Fruit fly (Drosophila melanogaster): ENCODE data around the gene CG2225.

CG2225 gene

DNA sequence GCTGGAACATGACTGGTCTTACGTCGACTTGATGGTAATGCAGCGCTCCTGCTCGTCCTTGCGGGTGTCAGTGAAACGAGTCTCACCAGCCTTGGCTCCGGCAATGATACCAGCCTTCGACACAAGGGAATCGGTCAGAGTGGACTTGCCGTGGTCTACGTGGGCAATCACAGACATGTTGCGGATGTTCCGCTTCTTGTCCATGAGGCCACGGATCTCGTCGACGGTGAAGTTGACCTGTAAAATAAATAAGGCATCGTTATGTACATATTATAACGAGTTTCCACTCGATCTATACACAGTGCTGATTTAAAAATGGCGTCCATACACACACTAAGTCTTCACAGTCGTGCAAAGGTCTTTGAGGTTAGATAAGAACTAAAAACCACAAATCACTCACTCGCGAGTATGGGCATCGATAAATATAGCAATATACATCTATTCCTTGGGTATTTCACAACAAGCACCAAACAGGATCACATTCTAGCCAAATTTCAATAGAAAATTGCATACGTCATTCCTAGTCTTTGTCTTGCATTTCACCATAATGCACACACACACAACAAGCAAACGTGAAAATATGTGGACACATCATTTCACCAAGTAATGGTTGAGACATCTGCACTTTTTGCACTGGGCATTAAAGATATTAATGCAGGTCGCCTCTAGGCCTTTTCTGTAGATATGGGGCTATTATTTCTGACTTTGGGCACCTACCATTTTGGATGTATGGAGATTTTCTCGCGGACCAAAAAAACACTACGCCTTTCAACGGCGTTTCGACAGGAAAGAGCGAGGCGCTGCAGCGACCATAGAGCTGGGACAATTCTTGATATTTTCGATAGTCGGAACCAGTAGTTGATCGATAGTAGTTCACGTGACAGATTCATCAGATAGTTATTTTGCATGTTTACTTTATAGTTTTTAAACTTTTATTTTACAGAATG lies 4.3 kb upstream of the CG2225 start, which contains the start of gene eEF2 (continued):
- TF ChIP-seq MTF-1 (GFP tag; optimal IDR thresholded peaks at IDR 0.05; ENCODE audit: borderline replicate concordance) (peak; percentile 88), D19B (GFP tag; optimal IDR thresholded peaks at IDR 0.05) (peak; percentile 22), CG15696 (tag; optimal IDR thresholded peaks at IDR 0.05) (peak; percentile 8), CG7839 (tag; optimal IDR thresholded peaks at IDR 0.05) (peak; percentile 68), dmrt11E (tag; optimal IDR thresholded peaks at IDR 0.05) (peak; percentile 67), row (GFP tag; IDR thresholded peaks at IDR 0.05) (peak; percentile 86), HLH3B (GFP tag; IDR thresholded peaks at IDR 0.05) (peak; percentile 80; the same call in 1 of the 2 replicates), sd (tag; optimal IDR thresholded peaks at IDR 0.05) (peak; percentile 66), CG42726 (GFP tag; IDR thresholded peaks at IDR 0.05; ENCODE audit: partially characterized antibody) (peak; percentile 93), Tbp (GFP tag; optimal IDR thresholded peaks at IDR 0.05) (peak; percentile 49), CG13123 (GFP tag; optimal IDR thresholded peaks at IDR 0.05) (peak; percentile 28), Bdp1 (GFP tag; optimal IDR thresholded peaks at IDR 0.05) (peak; percentile 50), bigmax (GFP tag; optimal IDR thresholded peaks at IDR 0.05) (peak; percentile 96), Scr (GFP tag; IDR thresholded peaks at IDR 0.05; ENCODE audit: partially characterized antibody) (peak; percentile 94), sim (GFP tag; IDR thresholded peaks at IDR 0.05) (peak; percentile 66; the same call in 1 of the 2 replicates), E2f1 (GFP tag; IDR thresholded peaks at IDR 0.05) (no peak), kay (GFP tag; optimal IDR thresholded peaks at IDR 0.05) (no peak), CG10366 (GFP tag; IDR thresholded peaks at IDR 0.05) (peak; percentile 67), dimm (GFP tag; IDR thresholded peaks at IDR 0.05) (no peak), CG14965 (GFP tag; optimal IDR thresholded peaks at IDR 0.05; ENCODE audit: borderline replicate concordance) (peak; percentile 34), Adf1 (GFP tag; IDR thresholded peaks at IDR 0.05) (peak; percentile 50), CG17359 (tag; optimal IDR thresholded peaks at IDR 0.05) (peak; percentile 72), emc (GFP tag; optimal IDR thresholded peaks at IDR 0.05) (no peak), CG3726 (GFP tag; IDR thresholded peaks at IDR 0.05) (no peak; the same call in 2 of the 3 replicates), Mes4 (GFP tag; optimal IDR thresholded peaks at IDR 0.05) (peak; percentile 89), CG13296 (GFP tag; optimal IDR thresholded peaks at IDR 0.05) (peak; percentile 84), CG34376 (GFP tag; optimal IDR thresholded peaks at IDR 0.05) (peak; percentile 95), cas (GFP tag; IDR thresholded peaks at IDR 0.05) (no peak), danr (GFP tag; IDR thresholded peaks at IDR 0.05) (no peak), CG18764 (GFP tag; optimal IDR thresholded peaks at IDR 0.05) (peak; percentile 30), dm (GFP tag; optimal IDR thresholded peaks at IDR 0.05) (peak; percentile 97), aop (GFP tag; IDR thresholded peaks at IDR 0.05) (no peak), Meics (GFP tag; optimal IDR thresholded peaks at IDR 0.05) (peak; percentile 83), Bgb (GFP tag; IDR thresholded peaks at IDR 0.05; ENCODE audit: partially characterized antibody) (peak; percentile 97), fd64A (GFP tag; optimal IDR thresholded peaks at IDR 0.05) (peak; percentile 67), wdn (GFP tag; IDR thresholded peaks at IDR 0.05) (peak; percentile 70; the same call in 1 of the 2 replicates), schlank (tag; optimal IDR thresholded peaks at IDR 0.05) (peak; percentile 84), lilli (GFP tag; optimal IDR thresholded peaks at IDR 0.05) (peak; percentile 76), pnt (GFP tag; optimal IDR thresholded peaks at IDR 0.05) (peak; percentile 16), Hey (tag; optimal IDR thresholded peaks at IDR 0.05) (peak; percentile 83), mirr (GFP tag; optimal IDR thresholded peaks at IDR 0.05) (peak; percentile 89), tgo (GFP tag; IDR thresholded peaks at IDR 0.05) (peak; percentile 55), Ravus (GFP tag; IDR thresholded peaks at IDR 0.05) (no peak; the same call in 1 of the 2 replicates), CG2889 (GFP tag; IDR thresholded peaks at IDR 0.05) (peak; percentile 34; the same call in 1 of the 3 replicates), Atf3 (GFP tag; optimal IDR thresholded peaks at IDR 0.05) (peak; percentile 53), CG3838 (GFP tag; optimal IDR thresholded peaks at IDR 0.05) (no peak), al (GFP tag; IDR thresholded peaks at IDR 0.05) (no peak; the same call in 1 of the 2 replicates), CG6175 (GFP tag; IDR thresholded peaks at IDR 0.05) (no peak; the same call in 2 of the 3 replicates), CG4424 (GFP tag; optimal IDR thresholded peaks at IDR 0.05) (peak; percentile 6)

Measured in whole organism, embryonic.